Worm (Caenorhabditis elegans): Measurements from ENCODE around the gene C01G10.15.

DNA sequence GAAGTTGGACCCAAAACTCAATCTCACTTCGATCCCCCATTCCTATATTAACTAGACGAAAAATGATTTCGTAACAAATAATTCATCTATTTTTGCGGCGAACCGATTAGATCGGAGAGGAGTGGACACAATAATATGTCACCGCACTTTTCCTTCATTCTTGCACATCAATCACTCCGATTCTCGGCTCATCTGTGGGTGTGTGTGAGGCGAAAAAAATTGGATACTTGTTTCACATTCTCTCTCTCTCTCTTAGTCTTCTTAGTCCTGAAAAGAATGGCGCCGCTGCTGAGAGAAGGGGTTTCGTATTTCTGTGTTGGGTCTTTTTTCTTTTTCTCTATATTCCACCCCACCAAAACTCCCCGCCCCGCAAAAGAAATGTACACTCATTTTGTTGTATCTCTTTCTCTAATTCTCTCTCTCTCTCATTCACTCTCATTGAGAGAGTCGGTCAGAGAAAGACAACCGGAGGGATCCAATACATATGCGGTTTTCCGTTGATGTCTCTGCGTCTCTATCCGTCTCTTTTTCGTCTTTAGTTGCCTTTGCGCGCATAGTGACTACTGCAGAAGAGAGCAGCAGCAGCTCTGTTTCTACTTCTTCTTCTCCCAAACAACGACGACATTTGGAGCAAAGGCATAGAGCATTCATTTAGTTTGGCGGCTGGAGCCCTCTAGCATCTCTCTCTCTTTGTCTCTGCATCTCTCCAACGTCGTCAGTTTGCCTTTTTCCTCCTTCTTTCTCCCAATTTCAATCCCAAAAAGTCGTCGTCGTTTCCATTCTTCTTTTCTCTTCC lies 15.9 kb downstream of the C01G10.15 start, which contains the start of gene unc-76:
- no peak for TF ChIP-seq pha-4 (tag; optimal IDR thresholded peaks at IDR 0.05)
- TF ChIP-seq ztf-18 (tag; optimal IDR thresholded peaks at IDR 0.05): peak; percentile 29
- TF ChIP-seq Y53G8AR.9 (GFP tag; conservative IDR thresholded peaks at IDR 0.05): no peak
- TF ChIP-seq dpff-1 (tag; optimal IDR thresholded peaks at IDR 0.05): no peak
- no peak for TF ChIP-seq fkh-3 (tag; optimal IDR thresholded peaks at IDR 0.05)

Measured in whole organism, young adult.